Fruit fly (Drosophila melanogaster) S2 (cell line): ENCODE measurements around the gene CG4440.

Experiments used
- CG8478 ChIP-seq: fragments of >200 bp; optimal IDR thresholded peaks from 2 replicates; lab custom pipeline; 2018
- CTCF ChIP-seq, 2 experiments: fragments of >200 bp; optimal IDR thresholded peaks; 2 replicates each; lab custom pipeline; 2018

DNA sequence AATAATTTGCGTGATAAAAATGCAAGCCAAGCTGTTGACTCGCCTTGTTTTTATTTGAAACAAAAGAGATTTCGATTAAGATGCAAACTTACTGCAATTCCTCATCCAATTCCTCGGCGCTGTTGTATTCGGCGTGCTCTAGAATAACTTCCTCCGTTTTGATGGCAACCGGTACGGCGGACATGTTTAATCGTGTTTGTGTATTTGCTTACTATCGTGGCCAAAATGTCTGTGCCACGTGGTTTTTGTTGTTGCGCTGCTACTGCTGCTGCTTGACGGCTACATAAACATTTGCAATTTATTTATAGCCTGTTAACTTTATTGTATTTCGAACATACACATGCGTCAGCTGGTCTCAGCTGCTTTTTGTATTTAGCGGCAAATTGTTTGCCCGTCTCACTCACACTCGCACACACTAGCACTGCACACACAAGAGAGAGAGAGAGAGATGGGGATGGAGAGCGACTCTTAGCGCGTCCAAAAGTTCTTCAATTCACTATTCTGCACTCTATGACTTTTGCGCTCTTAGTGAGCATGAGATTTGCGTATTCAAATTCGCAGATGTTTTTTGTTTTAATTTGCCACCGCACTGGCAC, 42.6 kb upstream of the CG4440 start:
- TF ChIP-seq CG8478 (no peak), CTCF (optimal IDR thresholded peaks at IDR 0.05; lab: Kevin White, UChicago) (no peak)
